Fruit fly (Drosophila melanogaster) whole organism, prepupa: ENCODE results near the gene Oscillin.
A peak's percentile ranks its signal among the peaks of the same experiment; 100 is the strongest.

Experiments used
- Blimp-1 ChIP-seq: fragments of 200-800 bp; sonication (Bioruptor generic); optimal IDR thresholded peaks from 3 replicates; lab custom pipeline; 2017; ENCODE audit warnings: missing biosample characterization, missing genetic modification characterization, mild to moderate bottlenecking, moderate library complexity, missing genetic modification reagents
- CG10631 ChIP-seq: fragments of 200-800 bp; sonication (Bioruptor generic); optimal IDR thresholded peaks from 2 replicates; lab custom pipeline; 2016; ENCODE audit warnings: missing biosample characterization, missing genetic modification characterization
- CG11294 ChIP-seq: fragments of 200-800 bp; sonication (Bioruptor generic); IDR thresholded peaks from 2 replicates; pipeline ENCODE4 v1.3.6; 2022; ENCODE audit warnings: missing biosample characterization, missing genetic modification characterization
- CG11762 ChIP-seq: fragments of 200-800 bp; sonication (Bioruptor generic); optimal IDR thresholded peaks from 3 replicates; lab custom pipeline; 2016; ENCODE audit warnings: missing biosample characterization, missing genetic modification characterization; ENCODE audit not compliant: insufficient read depth
- CG11902 ChIP-seq: fragments of 200-800 bp; sonication (Bioruptor generic); optimal IDR thresholded peaks from 3 replicates; lab custom pipeline; 2016; ENCODE audit warnings: missing biosample characterization, missing genetic modification characterization
- CG15336 ChIP-seq: fragments of 200-800 bp; sonication (Bioruptor generic); IDR thresholded peaks from 2 replicates; pipeline ENCODE4 v1.3.6; 2022; ENCODE audit warnings: missing biosample characterization, missing genetic modification characterization
- CG1621 ChIP-seq: fragments of 200-800 bp; sonication (Bioruptor generic); optimal IDR thresholded peaks from 3 replicates; lab custom pipeline; 2018; ENCODE audit warnings: missing biosample characterization, mild to moderate bottlenecking, missing genetic modification characterization
- CG16779 ChIP-seq: fragments of 200-800 bp; sonication (Bioruptor generic); optimal IDR thresholded peaks from 3 replicates; lab custom pipeline; 2017; ENCODE audit warnings: missing biosample characterization, mild to moderate bottlenecking, missing genetic modification characterization
- CG3032 ChIP-seq: fragments of 200-800 bp; optimal IDR thresholded peaks from 2 replicates; lab custom pipeline; 2019; ENCODE audit warnings: missing biosample characterization, mild to moderate bottlenecking, missing genetic modification characterization, moderate library complexity
- CG31627 ChIP-seq: fragments of 200-800 bp; sonication (Bioruptor generic); optimal IDR thresholded peaks from 3 replicates; lab custom pipeline; 2016; ENCODE audit warnings: missing biosample characterization, missing genetic modification characterization
- CG34406 ChIP-seq: fragments of 200-800 bp; sonication (Bioruptor generic); optimal IDR thresholded peaks from 3 replicates; lab custom pipeline; 2016; ENCODE audit warnings: missing biosample characterization, missing genetic modification characterization
- CG3919 ChIP-seq: fragments of 200-800 bp; sonication (Bioruptor generic); optimal IDR thresholded peaks from 3 replicates; lab custom pipeline; 2016; ENCODE audit warnings: missing biosample characterization, missing genetic modification characterization
- CG4318 ChIP-seq: fragments of 200-800 bp; sonication (Bioruptor generic); optimal IDR thresholded peaks from 3 replicates; lab custom pipeline; 2017; ENCODE audit warnings: missing biosample characterization, mild to moderate bottlenecking, missing genetic modification characterization
- CG6163 ChIP-seq: fragments of 200-800 bp; sonication (Bioruptor generic); IDR thresholded peaks from 3 replicates; pipeline ENCODE4 v1.3.6; 2022; ENCODE audit warnings: missing biosample characterization, missing genetic modification characterization
- CG6792 ChIP-seq: fragments of 200-800 bp; sonication (Bioruptor generic); optimal IDR thresholded peaks from 3 replicates; lab custom pipeline; 2016; ENCODE audit warnings: missing biosample characterization, missing genetic modification characterization
- CG6854 ChIP-seq: fragments of 200-800 bp; sonication (Bioruptor generic); optimal IDR thresholded peaks from 2 replicates; lab custom pipeline; 2017; ENCODE audit warnings: missing biosample characterization, mild to moderate bottlenecking, missing genetic modification characterization
- CG8119 ChIP-seq: fragments of 200-800 bp; sonication (Bioruptor generic); IDR thresholded peaks from 3 replicates; pipeline ENCODE4 v1.3.6; 2022; ENCODE audit warnings: missing biosample characterization, missing genetic modification characterization
- CG8319 ChIP-seq: fragments of 200-800 bp; sonication (Bioruptor generic); optimal IDR thresholded peaks from 3 replicates; lab custom pipeline; 2016; ENCODE audit warnings: missing biosample characterization, missing genetic modification characterization
- CG9139 ChIP-seq: fragments of 200-800 bp; sonication (Bioruptor generic); optimal IDR thresholded peaks from 3 replicates; lab custom pipeline; 2017; ENCODE audit warnings: missing biosample characterization, mild to moderate bottlenecking, missing genetic modification characterization
- Eip75B ChIP-seq: fragments of 200-800 bp; sonication (Bioruptor generic); optimal IDR thresholded peaks from 3 replicates; lab custom pipeline; 2016; ENCODE audit warnings: missing biosample characterization, missing genetic modification characterization
- Eip78C ChIP-seq: fragments of 200-800 bp; sonication (Bioruptor generic); peaks from one replicate; lab custom pipeline; 2016; ENCODE audit warnings: missing biosample characterization, missing genetic modification characterization
- Eip93F ChIP-seq: fragments of 200-800 bp; sonication (Bioruptor generic); optimal IDR thresholded peaks from 2 replicates; lab custom pipeline; 2016; ENCODE audit warnings: missing biosample characterization, mild to moderate bottlenecking, missing genetic modification characterization
- Ets21C ChIP-seq: fragments of 200-800 bp; sonication (Bioruptor generic); optimal IDR thresholded peaks from 3 replicates; lab custom pipeline; 2016; ENCODE audit warnings: missing biosample characterization, missing genetic modification characterization
- Gug ChIP-seq: fragments of 200-800 bp; sonication (Bioruptor generic); IDR thresholded peaks from 2 replicates; pipeline ENCODE4 v1.3.6; 2022; ENCODE audit warnings: missing biosample characterization, missing genetic modification characterization
- Hr38 ChIP-seq: sonication (Bioruptor generic); optimal IDR thresholded peaks from 2 replicates; lab custom pipeline; 2016; ENCODE audit warnings: missing biosample characterization, missing genetic modification characterization
- Hr4 ChIP-seq: fragments of 200-800 bp; sonication (Bioruptor generic); optimal IDR thresholded peaks from 3 replicates; lab custom pipeline; 2016; ENCODE audit warnings: missing biosample characterization, missing genetic modification characterization
- Lpt ChIP-seq: fragments of 200-800 bp; sonication (Bioruptor generic); optimal IDR thresholded peaks from 3 replicates; lab custom pipeline; 2016; ENCODE audit warnings: missing biosample characterization, missing genetic modification characterization
- OdsH ChIP-seq: fragments of 200-800 bp; sonication (Bioruptor generic); optimal IDR thresholded peaks from 3 replicates; lab custom pipeline; 2016; ENCODE audit warnings: missing biosample characterization, missing genetic modification characterization
- Smox ChIP-seq: fragments of 200-800 bp; sonication (Bioruptor generic); optimal IDR thresholded peaks from 3 replicates; lab custom pipeline; 2016; ENCODE audit warnings: missing biosample characterization, missing genetic modification characterization
- Sox102F ChIP-seq: fragments of 200-800 bp; sonication (Bioruptor generic); optimal IDR thresholded peaks from 2 replicates; lab custom pipeline; 2016; ENCODE audit warnings: missing biosample characterization, mild to moderate bottlenecking, missing genetic modification characterization
- Sox14 ChIP-seq: fragments of 200-800 bp; sonication (Bioruptor generic); optimal IDR thresholded peaks from 3 replicates; lab custom pipeline; 2016; ENCODE audit warnings: missing biosample characterization, missing genetic modification characterization
- Sox15 ChIP-seq: fragments of 200-800 bp; sonication (Bioruptor generic); optimal IDR thresholded peaks from 3 replicates; lab custom pipeline; 2016; ENCODE audit warnings: missing biosample characterization, missing genetic modification characterization
- achi ChIP-seq: fragments of 200-800 bp; sonication (Bioruptor generic); optimal IDR thresholded peaks from 3 replicates; lab custom pipeline; 2016; ENCODE audit warnings: missing biosample characterization, missing genetic modification characterization
- acj6 ChIP-seq: fragments of 200-800 bp; sonication (Bioruptor generic); optimal IDR thresholded peaks from 3 replicates; lab custom pipeline; 2016; ENCODE audit warnings: missing biosample characterization, missing genetic modification characterization
- cyc ChIP-seq: fragments of 200-800 bp; sonication (Bioruptor generic); optimal IDR thresholded peaks from 3 replicates; lab custom pipeline; 2016; ENCODE audit warnings: missing biosample characterization, missing genetic modification characterization
- dac ChIP-seq: fragments of 200-800 bp; sonication (Bioruptor generic); optimal IDR thresholded peaks from 2 replicates; lab custom pipeline; 2017; ENCODE audit warnings: missing biosample characterization, mild to moderate bottlenecking, missing genetic modification characterization
- dsx ChIP-seq: fragments of 200-800 bp; optimal IDR thresholded peaks from 3 replicates; lab custom pipeline; 2019; ENCODE audit warnings: missing biosample characterization, mild to moderate bottlenecking, missing genetic modification characterization, moderate library complexity; ENCODE audit not compliant: poor library complexity, severe bottlenecking
- eg ChIP-seq: fragments of 200-800 bp; sonication (Bioruptor generic); IDR thresholded peaks from 3 replicates; pipeline ENCODE4 v1.3.6; 2022; ENCODE audit warnings: missing biosample characterization, missing genetic modification characterization
- esn ChIP-seq: fragments of 200-800 bp; sonication (Bioruptor generic); optimal IDR thresholded peaks from 2 replicates; lab custom pipeline; 2016; ENCODE audit warnings: missing biosample characterization, mild to moderate bottlenecking, missing genetic modification characterization, moderate library complexity
- fkh ChIP-seq: fragments of 200-800 bp; sonication (Bioruptor generic); optimal IDR thresholded peaks from 3 replicates; lab custom pipeline; 2017; ENCODE audit warnings: missing biosample characterization, mild to moderate bottlenecking, missing genetic modification characterization, moderate library complexity
- lz ChIP-seq: fragments of 200-800 bp; sonication (Bioruptor generic); optimal IDR thresholded peaks from 3 replicates; lab custom pipeline; 2016; ENCODE audit warnings: missing biosample characterization, missing genetic modification characterization
- net ChIP-seq: fragments of 200-800 bp; sonication (Bioruptor generic); optimal IDR thresholded peaks from 3 replicates; lab custom pipeline; 2016; ENCODE audit warnings: missing biosample characterization, missing genetic modification characterization
- pdm3 ChIP-seq: fragments of 200-800 bp; sonication (Bioruptor generic); optimal IDR thresholded peaks from 3 replicates; lab custom pipeline; 2016; ENCODE audit warnings: missing biosample characterization, missing genetic modification characterization
- salr ChIP-seq, 2 experiments: fragments of 200-800 bp; sonication (Bioruptor generic); optimal IDR thresholded peaks; 3 replicates each; lab custom pipeline; 2016 to 2018; ENCODE audit warnings: missing biosample characterization in 2 of 2, missing genetic modification characterization in 2 of 2, mild to moderate bottlenecking in 1 of 2
- spab ChIP-seq: fragments of 200-800 bp; sonication (Bioruptor generic); optimal IDR thresholded peaks from 2 replicates; lab custom pipeline; 2017; ENCODE audit warnings: missing biosample characterization, mild to moderate bottlenecking, missing genetic modification characterization, missing genetic modification reagents
- ss ChIP-seq, 2 experiments: fragments of 200-800 bp; sonication (Bioruptor generic); optimal IDR thresholded peaks; 2 replicates in 1 of 2; 3 replicates in 1 of 2; lab custom pipeline; 2017 to 2018; ENCODE audit warnings: mild to moderate bottlenecking in 2 of 2, missing biosample characterization in 2 of 2, missing genetic modification characterization in 2 of 2, moderate library complexity in 1 of 2
- svp ChIP-seq: fragments of 200-800 bp; sonication (Bioruptor generic); peaks from one replicate; lab custom pipeline; 2016; ENCODE audit warnings: missing biosample characterization, missing genetic modification characterization
- topi ChIP-seq: fragments of 200-800 bp; sonication (Bioruptor generic); optimal IDR thresholded peaks from 3 replicates; lab custom pipeline; 2016; ENCODE audit warnings: missing biosample characterization, missing genetic modification characterization
- vri ChIP-seq: fragments of 200-800 bp; sonication (Bioruptor generic); optimal IDR thresholded peaks from 3 replicates; lab custom pipeline; 2016; ENCODE audit warnings: missing biosample characterization, mild to moderate bottlenecking, missing genetic modification characterization

Oscillin gene

DNA sequence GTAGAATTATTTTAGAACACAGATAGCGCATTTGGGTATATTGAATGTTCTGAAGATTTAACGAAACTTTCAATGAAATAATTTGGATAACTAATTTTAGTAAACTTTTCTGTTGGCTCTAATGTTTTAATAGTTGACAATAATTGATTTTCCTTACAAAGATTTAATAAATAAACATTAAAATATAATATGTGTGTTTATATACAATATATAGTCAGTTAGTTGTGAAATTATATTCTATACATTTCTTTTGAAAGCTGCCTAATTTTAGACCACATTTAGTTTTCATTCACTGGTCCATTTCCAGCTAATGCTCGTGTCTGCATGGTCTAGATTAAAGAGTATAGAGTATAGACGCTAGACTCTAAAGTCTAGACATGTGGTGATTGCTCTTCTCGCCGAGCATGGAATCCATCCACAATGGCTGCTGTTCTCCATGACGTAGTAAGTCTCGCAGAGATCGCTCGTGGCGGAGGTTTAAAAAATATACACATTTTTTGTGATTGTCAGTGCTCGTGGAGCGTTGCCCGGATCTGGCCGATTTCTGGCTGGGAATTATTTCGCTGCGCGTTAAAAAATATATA is 12.0 kb downstream of the Oscillin start, which contains the start of gene GluRIIB:
Gene GluRIIB, plus strand, starts transcription at position 534 of the 584 bp plus-strand sequence.
- TF ChIP-seq CG6792 (GFP tag; lab: Kevin White, UChicago): no peak
- no peak for TF ChIP-seq CG6163 (GFP tag; lab: Robert Waterston, UW)
- no peak for TF ChIP-seq svp (GFP tag; lab: Kevin White, UChicago)
- TF ChIP-seq Hr4 (GFP tag; lab: Kevin White, UChicago): no peak
- TF ChIP-seq pdm3 (GFP tag; lab: Kevin White, UChicago): no peak

DNA sequence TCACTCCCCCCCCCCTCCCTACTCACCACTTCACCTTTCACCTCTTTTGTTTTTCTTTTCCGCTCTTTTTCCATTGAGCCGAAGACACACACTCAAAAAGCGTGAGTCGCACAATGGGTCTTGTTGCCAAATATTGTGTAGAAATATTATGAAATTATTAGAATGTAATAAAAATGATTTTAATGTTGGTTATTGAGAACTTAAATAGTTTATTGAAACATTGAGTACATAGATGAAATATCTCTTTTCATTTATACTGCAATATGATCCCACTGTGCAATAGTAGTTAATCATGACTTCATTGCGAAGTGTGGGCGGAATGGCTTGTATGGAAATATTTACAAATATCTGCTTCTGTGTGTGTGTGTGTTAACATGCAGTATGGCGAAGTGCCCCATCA is 20.2 kb downstream of the Oscillin start:
- TF ChIP-seq CG9139 (GFP tag; lab: Kevin White, UChicago): peak; percentile 20
- TF ChIP-seq Sox15 (GFP tag; lab: Kevin White, UChicago): peak; percentile 18
- peak; percentile 12 for TF ChIP-seq Sox14
- peak; percentile 4 for TF ChIP-seq CG11762
- no peak for TF ChIP-seq CG3032 (tag; lab: Kevin White, UChicago)
- peak; percentile 10 for TF ChIP-seq topi (GFP tag; lab: Kevin White, UChicago)
- peak; percentile 38 for TF ChIP-seq CG3919 (GFP tag; lab: Kevin White, UChicago)
- no peak for TF ChIP-seq CG8319 (GFP tag; lab: Kevin White, UChicago)
- TF ChIP-seq CG6792 (GFP tag; lab: Kevin White, UChicago): peak; percentile 35
- TF ChIP-seq esn: no peak
- peak; percentile 42 for TF ChIP-seq CG34406 (GFP tag; lab: Kevin White, UChicago)
- TF ChIP-seq achi (GFP tag; lab: Kevin White, UChicago): peak; percentile 37
- TF ChIP-seq vri: no peak
- peak; percentile 52 for TF ChIP-seq CG10631
- peak; percentile 24 for TF ChIP-seq Eip75B (GFP tag; lab: Kevin White, UChicago)
- TF ChIP-seq Ets21C (GFP tag; lab: Kevin White, UChicago): no peak
- no peak for TF ChIP-seq Smox (GFP tag; lab: Kevin White, UChicago)
- TF ChIP-seq CG8119 (GFP tag; lab: Robert Waterston, UW): peak; percentile 88
- TF ChIP-seq OdsH (GFP tag; lab: Kevin White, UChicago): peak; percentile 46
- TF ChIP-seq acj6 (GFP tag; lab: Kevin White, UChicago): peak; percentile 52
- TF ChIP-seq spab (GFP tag; lab: Kevin White, UChicago): peak; percentile 44
- peak; percentile 86 for TF ChIP-seq CG6163 (GFP tag; lab: Robert Waterston, UW)
- no peak for TF ChIP-seq CG11902 (GFP tag; lab: Kevin White, UChicago)
- peak; percentile 77 for TF ChIP-seq CG11294 (GFP tag; lab: Robert Waterston, UW)
- TF ChIP-seq Eip93F (GFP tag; lab: Kevin White, UChicago): no peak
- TF ChIP-seq ss (GFP tag; optimal IDR thresholded peaks at IDR 0.05; lab: Kevin White, UChicago): peak in 1 of 2 experiments; percentile 21
- no peak for TF ChIP-seq CG6854 (GFP tag; lab: Kevin White, UChicago)
- TF ChIP-seq lz: no peak
- peak; percentile 91 for TF ChIP-seq eg
- TF ChIP-seq Hr4 (GFP tag; lab: Kevin White, UChicago): peak; percentile 58
- TF ChIP-seq pdm3 (GFP tag; lab: Kevin White, UChicago): peak; percentile 43
- TF ChIP-seq fkh (GFP tag; lab: Kevin White, UChicago): no peak
- TF ChIP-seq Gug (GFP tag; lab: Robert Waterston, UW): peak; percentile 77
- TF ChIP-seq salr (GFP tag; optimal IDR thresholded peaks at IDR 0.05; lab: Kevin White, UChicago): peak; percentile 12 to 48
- TF ChIP-seq CG4318 (GFP tag; lab: Kevin White, UChicago): no peak
- peak; percentile 42 for TF ChIP-seq dsx
- TF ChIP-seq Hr38: no peak
- peak; percentile 88 for TF ChIP-seq CG15336
- no peak for TF ChIP-seq CG31627 (GFP tag; lab: Kevin White, UChicago)
- TF ChIP-seq dac: no peak
- no peak for TF ChIP-seq Blimp-1 (GFP tag; lab: Kevin White, UChicago)
- TF ChIP-seq cyc (GFP tag; lab: Kevin White, UChicago): no peak
- TF ChIP-seq Eip78C: peak; percentile 72
- peak; percentile 15 for TF ChIP-seq net (GFP tag; lab: Kevin White, UChicago)
- TF ChIP-seq CG16779 (tag; lab: Kevin White, UChicago): no peak
- TF ChIP-seq Lpt: peak; percentile 60
- TF ChIP-seq svp (GFP tag; lab: Kevin White, UChicago): peak; percentile 36
- TF ChIP-seq Sox102F (GFP tag; lab: Kevin White, UChicago): no peak
- peak; percentile 41 for TF ChIP-seq CG1621 (tag; lab: Kevin White, UChicago)
